Fruit fly (Drosophila melanogaster) whole organism, prepupa: Measurements from ENCODE around the gene Afti.

Experiments
- Blimp-1 ChIP-seq: fragments of 200-800 bp; sonication (Bioruptor generic); optimal IDR thresholded peaks from 3 replicates; lab custom pipeline; 2017; ENCODE audit warnings: missing biosample characterization, missing genetic modification characterization, mild to moderate bottlenecking, moderate library complexity, missing genetic modification reagents
- CG10669 ChIP-seq: fragments of 200-800 bp; sonication (Bioruptor generic); optimal IDR thresholded peaks from 3 replicates; lab custom pipeline; 2018; ENCODE audit warnings: missing biosample characterization, mild to moderate bottlenecking, missing genetic modification characterization, moderate library complexity
- CG15336 ChIP-seq: fragments of 200-800 bp; sonication (Bioruptor generic); IDR thresholded peaks from 2 replicates; pipeline ENCODE4 v1.3.6; 2022; ENCODE audit warnings: missing biosample characterization, missing genetic modification characterization
- CG4318 ChIP-seq: fragments of 200-800 bp; sonication (Bioruptor generic); optimal IDR thresholded peaks from 3 replicates; lab custom pipeline; 2017; ENCODE audit warnings: missing biosample characterization, mild to moderate bottlenecking, missing genetic modification characterization
- CG6276 ChIP-seq: fragments of 200-800 bp; sonication (Bioruptor generic); optimal IDR thresholded peaks from 2 replicates; lab custom pipeline; 2017; ENCODE audit warnings: missing biosample characterization, mild to moderate bottlenecking, missing genetic modification characterization
- CG6808 ChIP-seq: fragments of 200-800 bp; sonication (Bioruptor generic); optimal IDR thresholded peaks from 3 replicates; lab custom pipeline; 2017; ENCODE audit warnings: missing biosample characterization, missing genetic modification characterization, mild to moderate bottlenecking, moderate library complexity, missing genetic modification reagents
- CG6854 ChIP-seq: fragments of 200-800 bp; sonication (Bioruptor generic); optimal IDR thresholded peaks from 2 replicates; lab custom pipeline; 2017; ENCODE audit warnings: missing biosample characterization, mild to moderate bottlenecking, missing genetic modification characterization
- CG8119 ChIP-seq: fragments of 200-800 bp; sonication (Bioruptor generic); IDR thresholded peaks from 3 replicates; pipeline ENCODE4 v1.3.6; 2022; ENCODE audit warnings: missing biosample characterization, missing genetic modification characterization
- CG8632 ChIP-seq: fragments of 200-800 bp; sonication (Bioruptor generic); optimal IDR thresholded peaks from 3 replicates; lab custom pipeline; 2016; ENCODE audit warnings: missing biosample characterization, missing genetic modification characterization
- Ets96B ChIP-seq: fragments of 200-800 bp; optimal IDR thresholded peaks from 2 replicates; lab custom pipeline; 2019; ENCODE audit warnings: missing biosample characterization, mild to moderate bottlenecking, missing genetic modification characterization, moderate library complexity
- Gug ChIP-seq: fragments of 200-800 bp; sonication (Bioruptor generic); IDR thresholded peaks from 2 replicates; pipeline ENCODE4 v1.3.6; 2022; ENCODE audit warnings: missing biosample characterization, missing genetic modification characterization
- Hr4 ChIP-seq: fragments of 200-800 bp; sonication (Bioruptor generic); optimal IDR thresholded peaks from 3 replicates; lab custom pipeline; 2016; ENCODE audit warnings: missing biosample characterization, missing genetic modification characterization
- Sox14 ChIP-seq: fragments of 200-800 bp; sonication (Bioruptor generic); optimal IDR thresholded peaks from 3 replicates; lab custom pipeline; 2016; ENCODE audit warnings: missing biosample characterization, missing genetic modification characterization
- achi ChIP-seq: fragments of 200-800 bp; sonication (Bioruptor generic); optimal IDR thresholded peaks from 3 replicates; lab custom pipeline; 2016; ENCODE audit warnings: missing biosample characterization, missing genetic modification characterization
- cyc ChIP-seq: fragments of 200-800 bp; sonication (Bioruptor generic); optimal IDR thresholded peaks from 3 replicates; lab custom pipeline; 2016; ENCODE audit warnings: missing biosample characterization, missing genetic modification characterization
- esn ChIP-seq: fragments of 200-800 bp; sonication (Bioruptor generic); optimal IDR thresholded peaks from 2 replicates; lab custom pipeline; 2016; ENCODE audit warnings: missing biosample characterization, mild to moderate bottlenecking, missing genetic modification characterization, moderate library complexity
- lz ChIP-seq: fragments of 200-800 bp; sonication (Bioruptor generic); optimal IDR thresholded peaks from 3 replicates; lab custom pipeline; 2016; ENCODE audit warnings: missing biosample characterization, missing genetic modification characterization
- salr ChIP-seq, 2 experiments: fragments of 200-800 bp; sonication (Bioruptor generic); optimal IDR thresholded peaks; 3 replicates each; lab custom pipeline; 2016 to 2018; ENCODE audit warnings: missing biosample characterization in 2 of 2, missing genetic modification characterization in 2 of 2, mild to moderate bottlenecking in 1 of 2
- vri ChIP-seq: fragments of 200-800 bp; sonication (Bioruptor generic); optimal IDR thresholded peaks from 3 replicates; lab custom pipeline; 2016; ENCODE audit warnings: missing biosample characterization, mild to moderate bottlenecking, missing genetic modification characterization

Gene Afti

DNA sequence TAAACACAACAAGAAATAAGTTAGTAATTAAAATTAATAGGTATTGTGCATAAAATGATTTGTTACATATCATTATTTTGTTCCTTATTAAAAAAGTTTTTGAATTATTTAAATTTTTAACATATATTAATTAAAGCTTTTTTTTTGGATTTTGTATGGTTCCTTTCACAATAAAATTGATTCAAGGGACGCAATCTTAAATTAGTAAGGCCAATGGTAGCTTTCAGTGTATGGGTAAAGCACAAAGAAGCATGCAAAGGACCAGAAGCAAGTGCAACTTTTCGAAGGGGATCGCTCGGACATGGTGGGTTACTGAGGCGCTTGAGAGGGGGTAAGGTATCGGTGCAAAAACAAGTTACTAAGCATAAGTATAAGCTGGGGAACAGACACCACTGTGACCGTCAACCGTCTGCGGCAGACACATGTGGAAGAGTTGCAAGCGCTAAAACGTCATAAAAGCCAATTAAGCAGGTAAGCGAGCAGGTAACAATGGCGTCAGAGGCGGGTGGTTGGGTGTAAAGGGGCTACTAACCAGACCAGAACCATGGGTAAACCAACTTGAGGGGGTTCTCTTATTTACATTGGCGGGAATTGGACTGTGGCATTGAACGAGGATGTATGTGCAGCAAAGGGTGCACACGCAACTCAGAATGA is 50.8 kb downstream of the Afti start (continued):
- no peak for TF ChIP-seq Sox14 (GFP tag; lab: Kevin White, UChicago)
- no peak for TF ChIP-seq vri
- TF ChIP-seq CG4318: no peak
- no peak for TF ChIP-seq CG6854
- TF ChIP-seq salr (GFP tag; optimal IDR thresholded peaks at IDR 0.05; lab: Kevin White, UChicago): no peak
- no peak for TF ChIP-seq CG6276 (GFP tag; lab: Kevin White, UChicago)
- no peak for TF ChIP-seq CG15336 (GFP tag; lab: Robert Waterston, UW)
- TF ChIP-seq esn (GFP tag; lab: Kevin White, UChicago): no peak
- TF ChIP-seq Hr4 (GFP tag; lab: Kevin White, UChicago): no peak
- no peak for TF ChIP-seq CG8119
- TF ChIP-seq CG8632 (GFP tag; lab: Kevin White, UChicago): no peak
- no peak for TF ChIP-seq achi
- no peak for TF ChIP-seq lz (GFP tag; lab: Kevin White, UChicago)
- no peak for TF ChIP-seq cyc (GFP tag; lab: Kevin White, UChicago)
- no peak for TF ChIP-seq CG10669 (GFP tag; lab: Kevin White, UChicago)
- no peak for TF ChIP-seq Gug (GFP tag; lab: Robert Waterston, UW)
- no peak for TF ChIP-seq Ets96B (tag; lab: Kevin White, UChicago)
- no peak for TF ChIP-seq Blimp-1 (GFP tag; lab: Kevin White, UChicago)
- TF ChIP-seq CG6808 (GFP tag; lab: Kevin White, UChicago): peak; percentile 34
